Worm (Caenorhabditis elegans) whole organism, L1 larva: ENCODE measurements around the gene Y69E1A.4.

Experiments used
- C04F5.9 ChIP-seq: sonication (generic microtip); optimal IDR thresholded peaks from 2 replicates; lab custom pipeline; 2016; ENCODE audit warnings: missing genetic modification characterization, missing compliant biosample characterization
- C16A3.4 ChIP-seq: fragments of 150-350 bp; optimal IDR thresholded peaks from 2 replicates; lab custom pipeline; 2014; ENCODE audit warnings: missing biosample characterization, missing genetic modification characterization
- F16B12.6 ChIP-seq: fragments of 150-350 bp; optimal IDR thresholded peaks from 2 replicates; lab custom pipeline; 2014; ENCODE audit warnings: missing biosample characterization, missing genetic modification characterization
- aly-2 ChIP-seq: fragments of 150-350 bp; optimal IDR thresholded peaks from 2 replicates; lab custom pipeline; 2014; ENCODE audit warnings: missing biosample characterization, missing genetic modification characterization
- ama-1 ChIP-seq: fragments of 150-350 bp; optimal IDR thresholded peaks from 2 replicates; lab custom pipeline; 2014
- ceh-63 ChIP-seq: fragments of 200-800 bp; sonication (Bioruptor generic); optimal IDR thresholded peaks from 2 replicates; lab custom pipeline; 2018; ENCODE audit warnings: mild to moderate bottlenecking, missing genetic modification characterization, missing compliant biosample characterization
- ceh-8 ChIP-seq: fragments of 200-800 bp; sonication (Bioruptor generic); optimal IDR thresholded peaks from 2 replicates; lab custom pipeline; 2018; ENCODE audit warnings: mild to moderate bottlenecking, missing genetic modification characterization, moderate library complexity, missing compliant biosample characterization
- ceh-82 ChIP-seq, 3 experiments: fragments of 150-350 bp in 1 of 3; sonication (generic microtip) in 2 of 3; optimal IDR thresholded peaks; 2 replicates each; lab custom pipeline; 2014 to 2017; ENCODE audit warnings: missing biosample characterization in 3 of 3, missing genetic modification characterization in 3 of 3
- ceh-88 ChIP-seq: fragments of 200-800 bp; sonication (Bioruptor generic); IDR thresholded peaks from 2 replicates; pipeline ENCODE4 v1.3.6; 2022; ENCODE audit warnings: missing genetic modification characterization, missing compliant biosample characterization
- ces-1 ChIP-seq: fragments of 150-350 bp; optimal IDR thresholded peaks from 2 replicates; lab custom pipeline; 2014; ENCODE audit warnings: missing biosample characterization, missing genetic modification reagents, missing genetic modification characterization
- dpl-1 ChIP-seq, 3 experiments: fragments of 150-350 bp in 2 of 3; sonication (generic microtip) in 1 of 3; optimal IDR thresholded peaks; 2 replicates each; lab custom pipeline; 2014 to 2017; ENCODE audit warnings: missing biosample characterization in 3 of 3, missing genetic modification characterization in 3 of 3, missing genetic modification reagents in 3 of 3
- efl-1 ChIP-seq, 4 experiments: fragments of 150-350 bp; optimal IDR thresholded peaks in 3 of 4; peaks in 1 of 4; 1 replicate in 1 of 4; 2 replicates in 3 of 4; lab custom pipeline; 2014; ENCODE audit warnings: missing biosample characterization in 2 of 4, missing genetic modification characterization in 2 of 4, missing genetic modification reagents in 2 of 4
- elt-2 ChIP-seq: sonication (generic microtip); optimal IDR thresholded peaks from 2 replicates; lab custom pipeline; 2016; ENCODE audit warnings: missing genetic modification characterization, mild to moderate bottlenecking, inconsistent platforms, missing compliant biosample characterization, missing genetic modification reagents
- elt-3 ChIP-seq, 6 experiments: fragments of 150-350 bp in 1 of 6; sonication (generic microtip); optimal IDR thresholded peaks; 2 replicates each; lab custom pipeline; 2017 to 2018; ENCODE audit warnings: missing biosample characterization in 6 of 6, missing genetic modification characterization in 6 of 6, inconsistent platforms in 1 of 6
- ets-5 ChIP-seq: fragments of 200-800 bp; sonication (Bioruptor generic); IDR thresholded peaks from 2 replicates; pipeline ENCODE4 v1.3.6; 2022; ENCODE audit warnings: missing genetic modification characterization, missing compliant biosample characterization
- fkh-10 ChIP-seq: sonication (generic microtip); optimal IDR thresholded peaks from 2 replicates; lab custom pipeline; 2017; ENCODE audit warnings: missing biosample characterization, missing genetic modification reagents, missing genetic modification characterization
- fkh-4 ChIP-seq: sonication (generic microtip); optimal IDR thresholded peaks from 2 replicates; lab custom pipeline; 2016; ENCODE audit warnings: missing compliant biosample characterization, missing genetic modification characterization, borderline replicate concordance
- isw-1 ChIP-seq: fragments of 200-800 bp; sonication (Bioruptor generic); IDR thresholded peaks from 2 replicates; pipeline ENCODE4 v1.3.6; 2022; ENCODE audit warnings: missing genetic modification characterization, missing compliant biosample characterization
- jun-1 ChIP-seq: fragments of 150-350 bp; optimal IDR thresholded peaks from 2 replicates; lab custom pipeline; 2014; ENCODE audit warnings: missing biosample characterization, missing genetic modification reagents, missing genetic modification characterization
- lin-13 ChIP-seq: fragments of 150-350 bp; optimal IDR thresholded peaks from 2 replicates; lab custom pipeline; 2014; ENCODE audit warnings: missing biosample characterization, missing genetic modification reagents, missing genetic modification characterization
- lin-14 ChIP-seq: fragments of 200-800 bp; sonication (Bioruptor generic); optimal IDR thresholded peaks from 2 replicates; lab custom pipeline; 2018; ENCODE audit warnings: mild to moderate bottlenecking, missing genetic modification characterization, moderate library complexity, missing compliant biosample characterization
- lin-39 ChIP-seq: fragments of 150-350 bp; optimal IDR thresholded peaks from 2 replicates; lab custom pipeline; 2014; ENCODE audit warnings: missing biosample characterization, missing genetic modification reagents, missing genetic modification characterization
- lsy-2 ChIP-seq, 2 experiments: fragments of 150-350 bp; optimal IDR thresholded peaks; 2 replicates each; lab custom pipeline; 2014; ENCODE audit warnings: missing biosample characterization in 2 of 2, missing genetic modification characterization in 2 of 2
- nhr-12 ChIP-seq: sonication (generic microtip); optimal IDR thresholded peaks from 2 replicates; lab custom pipeline; 2017; ENCODE audit warnings: missing biosample characterization, missing genetic modification characterization
- nhr-19 ChIP-seq: fragments of 200-800 bp; sonication (Bioruptor generic); conservative IDR thresholded peaks from 2 replicates; pipeline ENCODE4 v1.3.6; 2022; ENCODE audit warnings: missing genetic modification characterization, missing compliant biosample characterization
- nhr-237 ChIP-seq: fragments of 150-350 bp; optimal IDR thresholded peaks from 2 replicates; lab custom pipeline; 2014; ENCODE audit warnings: missing biosample characterization, missing genetic modification characterization
- nhr-47 ChIP-seq: sonication (generic microtip); optimal IDR thresholded peaks from 2 replicates; lab custom pipeline; 2016; ENCODE audit warnings: mild to moderate bottlenecking, missing genetic modification characterization, moderate library complexity, missing compliant biosample characterization
- nhr-71 ChIP-seq: sonication (generic microtip); optimal IDR thresholded peaks from 2 replicates; lab custom pipeline; 2016; ENCODE audit warnings: mild to moderate bottlenecking, missing genetic modification characterization, moderate library complexity, missing compliant biosample characterization
- nhr-84 ChIP-seq: sonication (generic microtip); optimal IDR thresholded peaks from 2 replicates; lab custom pipeline; 2017; ENCODE audit warnings: missing biosample characterization, missing genetic modification characterization
- nhr-85 ChIP-seq: sonication (generic microtip); peaks from one replicate; lab custom pipeline; 2016; ENCODE audit warnings: missing genetic modification characterization, inconsistent platforms, missing compliant biosample characterization
- pax-3 ChIP-seq: fragments of 200-800 bp; sonication (Bioruptor generic); optimal IDR thresholded peaks from 2 replicates; lab custom pipeline; 2018; ENCODE audit warnings: mild to moderate bottlenecking, missing genetic modification characterization, moderate library complexity, missing compliant biosample characterization
- pqm-1 ChIP-seq: sonication (generic microtip); optimal IDR thresholded peaks from 3 replicates; lab custom pipeline; 2017; ENCODE audit warnings: missing biosample characterization, missing genetic modification characterization
- rnt-1 ChIP-seq: sonication (generic microtip); optimal IDR thresholded peaks from 2 replicates; lab custom pipeline; 2016; ENCODE audit warnings: mild to moderate bottlenecking, missing genetic modification characterization, moderate library complexity, missing compliant biosample characterization
- sptf-1 ChIP-seq: fragments of 150-350 bp; optimal IDR thresholded peaks from 2 replicates; lab custom pipeline; 2014; ENCODE audit warnings: missing biosample characterization, missing genetic modification characterization
- sup-37 ChIP-seq: fragments of 200-800 bp; sonication (Bioruptor generic); optimal IDR thresholded peaks from 2 replicates; lab custom pipeline; 2018; ENCODE audit warnings: mild to moderate bottlenecking, missing genetic modification characterization, missing compliant biosample characterization
- swsn-7 ChIP-seq: sonication (generic microtip); optimal IDR thresholded peaks from 2 replicates; lab custom pipeline; 2016; ENCODE audit warnings: missing genetic modification characterization, missing compliant biosample characterization
- tbx-2 ChIP-seq: sonication (generic microtip); optimal IDR thresholded peaks from 2 replicates; lab custom pipeline; 2016; ENCODE audit warnings: missing genetic modification characterization, missing compliant biosample characterization
- tlp-1 ChIP-seq: fragments of 150-350 bp; optimal IDR thresholded peaks from 2 replicates; lab custom pipeline; 2014; ENCODE audit warnings: missing biosample characterization, missing genetic modification characterization
- unc-130 ChIP-seq: fragments of 150-350 bp; optimal IDR thresholded peaks from 2 replicates; lab custom pipeline; 2017; ENCODE audit warnings: missing biosample characterization, missing genetic modification characterization, inconsistent platforms
- unc-62 ChIP-seq: fragments of 150-350 bp; optimal IDR thresholded peaks from 2 replicates; lab custom pipeline; 2014; ENCODE audit warnings: missing biosample characterization, missing genetic modification reagents, missing genetic modification characterization
- unc-86 ChIP-seq: sonication (generic microtip); optimal IDR thresholded peaks from 2 replicates; lab custom pipeline; 2016; ENCODE audit warnings: missing genetic modification characterization, missing compliant biosample characterization
- vab-15 ChIP-seq: sonication (generic microtip); optimal IDR thresholded peaks from 2 replicates; lab custom pipeline; 2017; ENCODE audit warnings: missing genotype, mild to moderate bottlenecking, missing genetic modification characterization, missing compliant biosample characterization
- xbp-1 ChIP-seq: sonication (generic microtip); optimal IDR thresholded peaks from 2 replicates; lab custom pipeline; 2016; ENCODE audit warnings: missing genetic modification characterization, missing compliant biosample characterization
- zag-1 ChIP-seq: fragments of 150-350 bp; optimal IDR thresholded peaks from 2 replicates; lab custom pipeline; 2014; ENCODE audit warnings: missing biosample characterization, missing genetic modification characterization
- zip-4 ChIP-seq: fragments of 200-800 bp; sonication (Bioruptor generic); optimal IDR thresholded peaks from 2 replicates; lab custom pipeline; 2018; ENCODE audit warnings: mild to moderate bottlenecking, missing genetic modification characterization, moderate library complexity, missing compliant biosample characterization

The Y69E1A.4 gene

DNA sequence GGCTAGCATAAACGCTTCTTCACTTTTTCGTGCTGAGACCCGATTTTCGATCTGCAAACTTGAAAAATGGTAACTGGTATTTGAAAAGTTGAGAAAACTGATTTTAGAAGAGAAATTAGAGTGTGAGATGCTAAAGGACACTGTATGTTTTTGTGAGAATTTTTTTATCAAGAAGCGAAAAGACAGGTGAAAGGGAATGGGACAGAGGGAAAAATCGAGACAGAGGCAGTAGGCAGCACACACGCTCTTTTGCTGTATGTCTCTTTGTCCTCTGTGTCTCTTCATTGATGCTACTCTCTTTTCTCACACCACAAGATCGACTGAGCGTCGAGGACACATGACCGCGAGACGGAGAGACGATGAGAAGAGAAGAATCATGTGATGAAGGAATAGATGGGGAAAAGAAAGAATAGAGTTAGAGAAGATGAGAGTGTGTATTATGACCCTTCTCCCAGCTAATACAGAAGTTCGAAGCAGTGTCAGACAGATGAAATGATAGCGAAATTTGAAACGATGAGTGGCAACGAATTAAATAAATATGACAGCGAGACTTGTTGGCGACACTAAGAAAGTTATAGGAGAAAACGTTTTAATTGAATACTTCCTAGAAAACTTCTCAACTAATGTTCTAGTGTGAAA, 19.1 kb upstream of the Y69E1A.4 start, which contains the start of gene lgg-2 (continued):
- TF ChIP-seq ceh-63 (no peak), unc-86 (peak; percentile 96), pqm-1 (tag; lab: Kevin White, UChicago) (peak; percentile 36), C16A3.4 (tag; lab: Kevin White, UChicago) (peak; percentile 85), ceh-8 (peak; percentile 93), ets-5 (GFP tag; lab: Robert Waterston, UW) (no peak), tbx-2 (tag; lab: Kevin White, UChicago) (peak; percentile 99), tlp-1 (tag; lab: Kevin White, UChicago) (no peak), unc-130 (tag; lab: Kevin White, UChicago) (no peak), sptf-1 (tag; lab: Kevin White, UChicago) (no peak), nhr-47 (tag; lab: Kevin White, UChicago) (peak; percentile 97), pax-3 (tag; lab: Kevin White, UChicago) (peak; percentile 86), vab-15 (tag; lab: Kevin White, UChicago) (no peak), zip-4 (peak; percentile 80), elt-2 (tag; lab: Kevin White, UChicago) (peak; percentile 89), fkh-10 (GFP tag; lab: Kevin White, UChicago) (peak; percentile 26), swsn-7 (tag; lab: Kevin White, UChicago) (peak; percentile 99), ceh-82 (tag; optimal IDR thresholded peaks at IDR 0.05; lab: Kevin White, UChicago) (peak; percentile 90 to 95 (median 94)), aly-2 (tag; lab: Kevin White, UChicago) (peak; percentile 55), lin-14 (GFP tag; lab: Kevin White, UChicago) (peak; percentile 99), nhr-19 (GFP tag; lab: Robert Waterston, UW) (peak; percentile 96), sup-37 (GFP tag; lab: Kevin White, UChicago) (peak; percentile 73), lin-39 (tag; lab: Kevin White, UChicago) (peak; percentile 90), ces-1 (GFP tag; lab: Kevin White, UChicago) (no peak), lin-13 (GFP tag; lab: Kevin White, UChicago) (peak; percentile 95), ama-1 (lab: Kevin White, UChicago) (peak; percentile 94), F16B12.6 (tag; lab: Kevin White, UChicago) (no peak), nhr-85 (tag; lab: Kevin White, UChicago) (peak; percentile 99), zag-1 (tag; lab: Kevin White, UChicago) (peak; percentile 61), lsy-2 (tag; optimal IDR thresholded peaks at IDR 0.05; lab: Kevin White, UChicago) (peak; percentile 95 to 96), isw-1 (peak; percentile 92), nhr-71 (tag; lab: Kevin White, UChicago) (peak; percentile 100), nhr-237 (tag; lab: Kevin White, UChicago) (peak; percentile 85), fkh-4 (tag; lab: Kevin White, UChicago) (no peak), xbp-1 (tag; lab: Kevin White, UChicago) (peak; percentile 93), ceh-88 (GFP tag; lab: Robert Waterston, UW) (peak; percentile 79), dpl-1 (GFP tag; optimal IDR thresholded peaks at IDR 0.05; lab: Kevin White, UChicago) (peak; percentile 78 to 79 (median 78)), nhr-84 (no peak), nhr-12 (tag; lab: Kevin White, UChicago) (no peak), elt-3 (tag; optimal IDR thresholded peaks at IDR 0.05; lab: Kevin White, UChicago) (peak in 4 of 6 experiments; percentile 7 to 84 (median 62)), C04F5.9 (tag; lab: Kevin White, UChicago) (peak; percentile 79), efl-1 (optimal IDR thresholded peaks at IDR 0.05; lab: Kevin White, UChicago) (peak; percentile 89 to 92), efl-1 (GFP tag; optimal IDR thresholded peaks at IDR 0.05 in 1 of 2; lab: Kevin White, UChicago) (peak; percentile 68 to 97), jun-1 (tag; lab: Kevin White, UChicago) (peak; percentile 95), rnt-1 (tag; lab: Kevin White, UChicago) (peak; percentile 96), unc-62 (GFP tag; lab: Kevin White, UChicago) (no peak)
